Fruit fly (Drosophila melanogaster) whole organism, embryonic: ENCODE data around the gene snk.

Source experiments
- ATbp ChIP-seq: fragments of 200-800 bp; sonication (Bioruptor generic); optimal IDR thresholded peaks from 2 replicates; lab custom pipeline; 2017; ENCODE audit warnings: missing biosample characterization, mild to moderate bottlenecking, missing genetic modification characterization, missing genetic modification reagents
- Adf1 ChIP-seq: fragments of 200-800 bp; sonication (Bioruptor generic); IDR thresholded peaks from 2 replicates; pipeline ENCODE4 v1.3.6; 2022; ENCODE audit warnings: missing biosample characterization, missing genetic modification characterization
- Awh ChIP-seq: fragments of 200-800 bp; sonication (Bioruptor generic); IDR thresholded peaks from 2 replicates; pipeline ENCODE4, ENCODE4 v1.3.6; 2022; ENCODE audit warnings: missing biosample characterization, missing genetic modification characterization
- CG11247 ChIP-seq: fragments of 200-800 bp; sonication (Bioruptor generic); IDR thresholded peaks from 2 replicates; pipeline ENCODE4 v1.3.6; 2022; ENCODE audit warnings: missing biosample characterization, missing genetic modification characterization
- CG12219 ChIP-seq: fragments of 200-800 bp; sonication (Bioruptor generic); optimal IDR thresholded peaks from 3 replicates; lab custom pipeline; 2018; ENCODE audit warnings: missing biosample characterization, mild to moderate bottlenecking, missing genetic modification characterization
- CG13424 ChIP-seq: fragments of 200-800 bp; sonication (Bioruptor generic); optimal IDR thresholded peaks from 2 replicates; lab custom pipeline; 2019; ENCODE audit warnings: missing biosample characterization, mild to moderate bottlenecking, missing genetic modification characterization, moderate library complexity
- CG13775 ChIP-seq: fragments of 200-800 bp; sonication (Bioruptor generic); optimal IDR thresholded peaks from 3 replicates; lab custom pipeline; 2017; ENCODE audit warnings: missing biosample characterization, mild to moderate bottlenecking, missing genetic modification characterization
- CG14667 ChIP-seq: fragments of 200-800 bp; sonication (Bioruptor generic); IDR thresholded peaks from 2 replicates; pipeline ENCODE4 v1.3.6; 2022; ENCODE audit warnings: missing biosample characterization, missing genetic modification characterization
- CG14965 ChIP-seq: fragments of 200-800 bp; sonication (Bioruptor generic); optimal IDR thresholded peaks from 2 replicates; lab custom pipeline; 2016; ENCODE audit warnings: missing biosample characterization, missing genetic modification characterization, borderline replicate concordance
- CG1647 ChIP-seq: fragments of 200-800 bp; sonication (Bioruptor generic); optimal IDR thresholded peaks from 3 replicates; lab custom pipeline; 2016; ENCODE audit warnings: missing biosample characterization, missing genetic modification characterization
- CG2116 ChIP-seq: fragments of 200-800 bp; sonication (Bioruptor generic); optimal IDR thresholded peaks from 3 replicates; lab custom pipeline; 2018; ENCODE audit warnings: missing biosample characterization, mild to moderate bottlenecking, missing genetic modification characterization
- CG30431 ChIP-seq: fragments of 200-800 bp; sonication (Bioruptor generic); optimal IDR thresholded peaks from 2 replicates; lab custom pipeline; 2017; ENCODE audit warnings: missing biosample characterization, missing genetic modification characterization
- CG4282 ChIP-seq: fragments of 200-800 bp; sonication (Bioruptor generic); optimal IDR thresholded peaks from 2 replicates; lab custom pipeline; 2016; ENCODE audit warnings: missing biosample characterization, missing genetic modification characterization
- CG7271 ChIP-seq: fragments of 200-800 bp; sonication (Bioruptor generic); optimal IDR thresholded peaks from 2 replicates; lab custom pipeline; 2018; ENCODE audit warnings: missing biosample characterization, mild to moderate bottlenecking, missing genetic modification characterization, moderate library complexity
- CG8281 ChIP-seq: fragments of 200-800 bp; sonication (Bioruptor generic); optimal IDR thresholded peaks from 2 replicates; lab custom pipeline; 2018; ENCODE audit warnings: missing biosample characterization, mild to moderate bottlenecking, missing genetic modification characterization, moderate library complexity
- CG9876 ChIP-seq: fragments of 200-800 bp; sonication (Bioruptor generic); optimal IDR thresholded peaks from 2 replicates; lab custom pipeline; 2016; ENCODE audit warnings: missing biosample characterization, missing genetic modification characterization
- D ChIP-seq, 2 experiments: fragments of 200-800 bp in 1 of 2; fragments of >200 bp in 1 of 2; sonication (Bioruptor generic) in 1 of 2; optimal IDR thresholded peaks; 2 replicates in 1 of 2; 3 replicates in 1 of 2; lab custom pipeline; 2017; ENCODE audit warnings: mild to moderate bottlenecking in 1 of 2, missing biosample characterization in 1 of 2, missing genetic modification characterization in 1 of 2, missing genetic modification reagents in 1 of 2
- Deaf1 ChIP-seq: fragments of 200-800 bp; optimal IDR thresholded peaks from 3 replicates; lab custom pipeline; 2019; ENCODE audit warnings: missing biosample characterization, mild to moderate bottlenecking, missing genetic modification characterization, moderate library complexity
- Dp ChIP-seq: fragments of 200-800 bp; sonication (Bioruptor generic); optimal IDR thresholded peaks from 2 replicates; lab custom pipeline; 2018; ENCODE audit warnings: missing biosample characterization, mild to moderate bottlenecking, missing genetic modification characterization, moderate library complexity
- E2f2 ChIP-seq: fragments of 200-800 bp; sonication (Bioruptor generic); IDR thresholded peaks from 2 replicates; pipeline ENCODE4 v1.3.6; 2022; ENCODE audit warnings: missing biosample characterization, missing genetic modification characterization
- ERR ChIP-seq: fragments of 200-800 bp; sonication (Bioruptor generic); optimal IDR thresholded peaks from 2 replicates; lab custom pipeline; 2016; ENCODE audit warnings: missing biosample characterization, missing genetic modification characterization
- Fer1 ChIP-seq: fragments of 200-800 bp; sonication (Bioruptor generic); optimal IDR thresholded peaks from 2 replicates; lab custom pipeline; 2017; ENCODE audit warnings: missing biosample characterization, mild to moderate bottlenecking, missing genetic modification characterization
- HLH4C ChIP-seq: fragments of 200-800 bp; sonication (Bioruptor generic); IDR thresholded peaks from 3 replicates; pipeline ENCODE4 v1.3.6; 2022; ENCODE audit warnings: missing biosample characterization, missing genetic modification characterization; ENCODE audit not compliant: partially characterized antibody
- Jarid2 ChIP-seq: fragments of 200-800 bp; sonication (Bioruptor generic); optimal IDR thresholded peaks from 3 replicates; lab custom pipeline; 2017; ENCODE audit warnings: mild to moderate bottlenecking, missing biosample characterization, missing genetic modification reagents, missing genetic modification characterization
- Kr ChIP-seq: fragments of 200-800 bp; sonication (Bioruptor generic); optimal IDR thresholded peaks from 2 replicates; lab custom pipeline; 2017; ENCODE audit warnings: missing biosample characterization, mild to moderate bottlenecking, missing genetic modification characterization
- Med ChIP-seq: fragments of 200-800 bp; sonication (Bioruptor generic); peaks from one replicate; lab custom pipeline; 2016; ENCODE audit warnings: missing biosample characterization, missing genetic modification characterization, mild to moderate bottlenecking, inconsistent platforms, moderate library complexity
- Nf-YA ChIP-seq: fragments of 200-800 bp; sonication (Bioruptor generic); IDR thresholded peaks from 2 replicates; pipeline ENCODE4 v1.3.6; 2022; ENCODE audit warnings: missing biosample characterization, missing genetic modification characterization
- Oli ChIP-seq: fragments of 200-800 bp; sonication (Bioruptor generic); optimal IDR thresholded peaks from 2 replicates; lab custom pipeline; 2018; ENCODE audit warnings: missing biosample characterization, mild to moderate bottlenecking, missing genetic modification characterization, moderate library complexity
- Opbp ChIP-seq: fragments of 200-800 bp; sonication (Bioruptor generic); IDR thresholded peaks from 3 replicates; pipeline ENCODE4 v1.3.6; 2022; ENCODE audit warnings: missing biosample characterization, missing genetic modification characterization; ENCODE audit not compliant: partially characterized antibody
- Optix ChIP-seq: fragments of 200-800 bp; sonication (Bioruptor generic); IDR thresholded peaks from 3 replicates; pipeline ENCODE4 v1.3.6; 2022; ENCODE audit warnings: missing biosample characterization, missing genetic modification characterization
- Scr ChIP-seq: fragments of 200-800 bp; sonication (Bioruptor generic); IDR thresholded peaks from 2 replicates; pipeline ENCODE4 v1.3.6; 2022; ENCODE audit warnings: missing biosample characterization, missing genetic modification characterization; ENCODE audit not compliant: partially characterized antibody
- Side ChIP-seq: fragments of 200-800 bp; sonication (Bioruptor generic); optimal IDR thresholded peaks from 2 replicates; lab custom pipeline; 2016; ENCODE audit warnings: missing biosample characterization, missing genetic modification characterization
- Ssrp ChIP-seq: fragments of 200-800 bp; sonication (Bioruptor generic); optimal IDR thresholded peaks from 2 replicates; lab custom pipeline; 2018; ENCODE audit warnings: missing biosample characterization, mild to moderate bottlenecking, missing genetic modification characterization, moderate library complexity
- ac ChIP-seq: fragments of 200-800 bp; sonication (Bioruptor generic); optimal IDR thresholded peaks from 3 replicates; lab custom pipeline; 2017; ENCODE audit warnings: missing biosample characterization, mild to moderate bottlenecking, missing genetic modification characterization
- danr ChIP-seq: fragments of 200-800 bp; sonication (Bioruptor generic); IDR thresholded peaks from 2 replicates; pipeline ENCODE4 v1.3.6; 2022; ENCODE audit warnings: missing biosample characterization, missing genetic modification characterization
- gcm ChIP-seq: fragments of 200-800 bp; sonication (Bioruptor generic); optimal IDR thresholded peaks from 2 replicates; lab custom pipeline; 2019; ENCODE audit warnings: missing biosample characterization, mild to moderate bottlenecking, missing genetic modification characterization, moderate library complexity
- grau ChIP-seq: fragments of 200-800 bp; optimal IDR thresholded peaks from 3 replicates; lab custom pipeline; 2019; ENCODE audit warnings: missing biosample characterization, mild to moderate bottlenecking, missing genetic modification characterization, moderate library complexity
- h ChIP-seq: fragments of >200 bp; optimal IDR thresholded peaks from 2 replicates; lab custom pipeline; 2017
- hb ChIP-seq: fragments of 200-800 bp; sonication (Bioruptor generic); IDR thresholded peaks from 3 replicates; pipeline ENCODE4 v1.3.6; 2022; ENCODE audit warnings: missing biosample characterization, missing genetic modification characterization; ENCODE audit not compliant: partially characterized antibody
- hbn ChIP-seq: fragments of 200-800 bp; sonication (Bioruptor generic); IDR thresholded peaks from 2 replicates; pipeline ENCODE4 v1.3.6; 2022; ENCODE audit warnings: missing biosample characterization, missing genetic modification characterization; ENCODE audit not compliant: partially characterized antibody
- hth ChIP-seq: fragments of >200 bp; optimal IDR thresholded peaks from 2 replicates; lab custom pipeline; 2017; ENCODE audit warnings: inconsistent platforms
- jing ChIP-seq: fragments of 200-800 bp; sonication (Bioruptor generic); optimal IDR thresholded peaks from 2 replicates; lab custom pipeline; 2018; ENCODE audit warnings: missing biosample characterization, mild to moderate bottlenecking, missing genetic modification characterization
- pfk ChIP-seq: fragments of 200-800 bp; sonication (Bioruptor generic); optimal IDR thresholded peaks from 2 replicates; lab custom pipeline; 2018; ENCODE audit warnings: missing biosample characterization, mild to moderate bottlenecking, missing genetic modification characterization, moderate library complexity
- sc ChIP-seq, 3 experiments: fragments of >200 bp in 2 of 3; fragments of 200-800 bp in 1 of 3; sonication (Bioruptor generic) in 1 of 3; optimal IDR thresholded peaks; 2 replicates in 2 of 3; 3 replicates in 1 of 3; lab custom pipeline; 2017; ENCODE audit warnings: mild to moderate bottlenecking in 1 of 3, missing biosample characterization in 1 of 3, missing genetic modification characterization in 1 of 3, missing genetic modification reagents in 1 of 3
- slbo ChIP-seq: fragments of 200-800 bp; sonication (Bioruptor generic); IDR thresholded peaks from 2 replicates; pipeline ENCODE4 v1.3.6; 2022; ENCODE audit warnings: missing biosample characterization, missing genetic modification characterization
- ssp ChIP-seq: fragments of 200-800 bp; sonication (Bioruptor generic); IDR thresholded peaks from 2 replicates; pipeline ENCODE4 v1.3.6; 2022; ENCODE audit warnings: missing biosample characterization, missing genetic modification characterization
- sug ChIP-seq: fragments of 200-800 bp; optimal IDR thresholded peaks from 2 replicates; lab custom pipeline; 2019; ENCODE audit warnings: missing biosample characterization, mild to moderate bottlenecking, missing genetic modification characterization, moderate library complexity
- zen2 ChIP-seq: fragments of 200-800 bp; sonication (Bioruptor generic); IDR thresholded peaks from 3 replicates; pipeline ENCODE4 v1.3.6; 2022; ENCODE audit warnings: missing biosample characterization, missing genetic modification characterization; ENCODE audit not compliant: partially characterized antibody

Gene snk

dm6 chr3R:12997550-12998233 lies 44.9 kb downstream of the snk start, which contains the start of the genes CG17327, CG44194 and CG7518 (continued):
- TF ChIP-seq Opbp (GFP tag; lab: Robert Waterston, UW), result peak; percentile 47; the same call in 1 of the 3 replicates
- TF ChIP-seq Kr (GFP tag; lab: Kevin White, UChicago), result no peak
- TF ChIP-seq D (optimal IDR thresholded peaks at IDR 0.05; lab: Kevin White, UChicago), result no peak
- no peak for TF ChIP-seq D (GFP tag; optimal IDR thresholded peaks at IDR 0.05; lab: Kevin White, UChicago)
- no peak for TF ChIP-seq danr (GFP tag; lab: Robert Waterston, UW)
- TF ChIP-seq h (lab: Kevin White, UChicago), result no peak
- no peak for TF ChIP-seq hbn
- TF ChIP-seq ac (GFP tag; lab: Kevin White, UChicago), result no peak
- no peak for TF ChIP-seq Nf-YA (GFP tag; lab: Robert Waterston, UW)
- TF ChIP-seq Jarid2, result no peak
- no peak for TF ChIP-seq zen2 (GFP tag; lab: Robert Waterston, UW)
- no peak for TF ChIP-seq CG7271 (tag; lab: Kevin White, UChicago)
- 0 out of 3 replicates have a peak, but pooled peaks have one; percentile 28 for TF ChIP-seq HLH4C
- no peak for TF ChIP-seq Optix (GFP tag; lab: Robert Waterston, UW)
- no peak for TF ChIP-seq CG14667 (GFP tag; lab: Robert Waterston, UW)
- no peak for TF ChIP-seq sug
- TF ChIP-seq Fer1 (GFP tag; lab: Kevin White, UChicago), result no peak
- TF ChIP-seq sc (optimal IDR thresholded peaks at IDR 0.05; lab: Kevin White, UChicago), result no peak
- no peak for TF ChIP-seq sc (GFP tag; optimal IDR thresholded peaks at IDR 0.05; lab: Kevin White, UChicago)
- no peak for TF ChIP-seq CG9876 (GFP tag; lab: Kevin White, UChicago)
- TF ChIP-seq CG1647 (GFP tag; lab: Kevin White, UChicago), result no peak
- peak; percentile 29 for TF ChIP-seq Dp (GFP tag; lab: Kevin White, UChicago)
- TF ChIP-seq CG30431 (GFP tag; lab: Kevin White, UChicago), result no peak
- TF ChIP-seq ATbp (GFP tag; lab: Kevin White, UChicago), result no peak
- no peak for TF ChIP-seq hb (GFP tag; lab: Robert Waterston, UW)
- no peak for TF ChIP-seq Deaf1 (tag; lab: Kevin White, UChicago)
- no peak for TF ChIP-seq jing (GFP tag; lab: Kevin White, UChicago)
- TF ChIP-seq CG14965 (GFP tag; lab: Kevin White, UChicago), result no peak
- TF ChIP-seq Awh (GFP tag; lab: Robert Waterston, UW), result no peak
- TF ChIP-seq CG12219, result no peak
- peak; percentile 56 for TF ChIP-seq slbo (GFP tag; lab: Robert Waterston, UW)
- TF ChIP-seq pfk (GFP tag; lab: Kevin White, UChicago), result no peak
- no peak for TF ChIP-seq gcm (GFP tag; lab: Kevin White, UChicago)
- TF ChIP-seq CG2116 (GFP tag; lab: Kevin White, UChicago), result peak; percentile 74
- TF ChIP-seq CG13775, result peak; percentile 50
- TF ChIP-seq CG13424 (tag; lab: Kevin White, UChicago), result peak; percentile 35
- peak; percentile 24; the same call in 1 of the 2 replicates for TF ChIP-seq E2f2
- no peak for TF ChIP-seq CG4282 (GFP tag; lab: Kevin White, UChicago)
- TF ChIP-seq Side (GFP tag; lab: Kevin White, UChicago), result no peak
- no peak for TF ChIP-seq hth (lab: Kevin White, UChicago)
- no peak for TF ChIP-seq CG11247 (GFP tag; lab: Robert Waterston, UW)
- peak; percentile 2 for TF ChIP-seq Ssrp
- no peak for TF ChIP-seq ERR (GFP tag; lab: Kevin White, UChicago)
- no peak for TF ChIP-seq Adf1
- peak; percentile 35 for TF ChIP-seq grau (tag; lab: Kevin White, UChicago)
- TF ChIP-seq Oli, result no peak
- peak; percentile 52 for TF ChIP-seq Scr (GFP tag; lab: Robert Waterston, UW)
- TF ChIP-seq ssp (GFP tag; lab: Robert Waterston, UW), result peak; percentile 96
- peak; percentile 65 for TF ChIP-seq Med (GFP tag; lab: Kevin White, UChicago)
- TF ChIP-seq CG8281 (tag; lab: Kevin White, UChicago), result no peak
